Fruit fly (Drosophila melanogaster) whole organism, pupa: ENCODE data around the gene P58IPK.

Source experiments
- CG10348 ChIP-seq: fragments of 200-800 bp; sonication (Bioruptor generic); IDR thresholded peaks from 2 replicates; pipeline ENCODE4 v1.3.6; 2022; ENCODE audit warnings: missing biosample characterization, missing genetic modification characterization
- CG12605 ChIP-seq: fragments of 200-800 bp; sonication (Bioruptor generic); IDR thresholded peaks from 2 replicates; pipeline ENCODE4 v1.3.6; 2022; ENCODE audit warnings: missing biosample characterization, missing genetic modification characterization
- CG13204 ChIP-seq: fragments of 200-800 bp; sonication (Bioruptor generic); optimal IDR thresholded peaks from 2 replicates; lab custom pipeline; 2018; ENCODE audit warnings: missing biosample characterization, mild to moderate bottlenecking, missing genetic modification characterization, moderate library complexity
- CG14655 ChIP-seq: fragments of 200-800 bp; sonication (Bioruptor generic); optimal IDR thresholded peaks from 3 replicates; lab custom pipeline; 2017; ENCODE audit warnings: mild to moderate bottlenecking, missing biosample characterization, missing genetic modification reagents, missing genetic modification characterization
- CG15710 ChIP-seq: fragments of 200-800 bp; sonication (Bioruptor generic); optimal IDR thresholded peaks from 2 replicates; lab custom pipeline; 2018; ENCODE audit warnings: missing biosample characterization, mild to moderate bottlenecking, missing genetic modification characterization, moderate library complexity
- CG17806 ChIP-seq: fragments of 200-800 bp; sonication (Bioruptor generic); optimal IDR thresholded peaks from 2 replicates; lab custom pipeline; 2018; ENCODE audit warnings: missing biosample characterization, mild to moderate bottlenecking, missing genetic modification characterization, moderate library complexity
- CG32121 ChIP-seq: fragments of 200-800 bp; sonication (Bioruptor generic); IDR thresholded peaks from 2 replicates; pipeline ENCODE4 v1.3.6; 2022; ENCODE audit warnings: missing biosample characterization, missing genetic modification characterization
- CG34367 ChIP-seq: fragments of 200-800 bp; sonication (Bioruptor generic); optimal IDR thresholded peaks from 2 replicates; lab custom pipeline; 2018; ENCODE audit warnings: missing biosample characterization, mild to moderate bottlenecking, missing genetic modification characterization
- CG4496 ChIP-seq: fragments of 200-800 bp; sonication (Bioruptor generic); IDR thresholded peaks from 3 replicates; pipeline ENCODE4 v1.3.6; 2022; ENCODE audit warnings: missing biosample characterization, missing genetic modification characterization
- CG8159 ChIP-seq: fragments of 200-800 bp; sonication (Bioruptor generic); optimal IDR thresholded peaks from 3 replicates; lab custom pipeline; 2018; ENCODE audit warnings: missing biosample characterization, mild to moderate bottlenecking, missing genetic modification characterization, moderate library complexity
- CG8301 ChIP-seq: fragments of 200-800 bp; sonication (Bioruptor generic); optimal IDR thresholded peaks from 2 replicates; lab custom pipeline; 2018; ENCODE audit warnings: missing biosample characterization, mild to moderate bottlenecking, missing genetic modification characterization
- CG9948 ChIP-seq: fragments of 200-800 bp; sonication (Bioruptor generic); optimal IDR thresholded peaks from 2 replicates; lab custom pipeline; 2018; ENCODE audit warnings: missing biosample characterization, mild to moderate bottlenecking, missing genetic modification characterization, moderate library complexity
- D1 ChIP-seq: fragments of 200-800 bp; sonication (Bioruptor generic); optimal IDR thresholded peaks from 2 replicates; lab custom pipeline; 2018; ENCODE audit warnings: missing biosample characterization, mild to moderate bottlenecking, missing genetic modification characterization, moderate library complexity
- EcR ChIP-seq: fragments of 200-800 bp; sonication (Bioruptor generic); optimal IDR thresholded peaks from 3 replicates; lab custom pipeline; 2019; ENCODE audit warnings: missing biosample characterization, missing genetic modification characterization, mild to moderate bottlenecking, moderate library complexity, missing genetic modification reagents
- Ets98B ChIP-seq: fragments of 200-800 bp; sonication (Bioruptor generic); IDR thresholded peaks from 2 replicates; pipeline ENCODE4 v1.3.6; 2022; ENCODE audit warnings: missing biosample characterization, missing genetic modification characterization
- Pif1A ChIP-seq: fragments of 200-800 bp; sonication (Bioruptor generic); optimal IDR thresholded peaks from 3 replicates; lab custom pipeline; 2016; ENCODE audit warnings: missing biosample characterization, missing genetic modification characterization
- Pif1B ChIP-seq: fragments of 200-800 bp; sonication (Bioruptor generic); optimal IDR thresholded peaks from 3 replicates; lab custom pipeline; 2016; ENCODE audit warnings: missing biosample characterization, missing genetic modification characterization
- Snoo ChIP-seq: fragments of 200-800 bp; sonication (Bioruptor generic); optimal IDR thresholded peaks from 3 replicates; lab custom pipeline; 2017; ENCODE audit warnings: missing biosample characterization, mild to moderate bottlenecking, missing genetic modification characterization, inconsistent platforms
- fd96Ca ChIP-seq: fragments of 200-800 bp; sonication (Bioruptor generic); IDR thresholded peaks from 3 replicates; pipeline ENCODE4 v1.3.6; 2022; ENCODE audit warnings: missing biosample characterization, missing genetic modification characterization
- gl ChIP-seq: fragments of 200-800 bp; sonication (Bioruptor generic); optimal IDR thresholded peaks from 2 replicates; lab custom pipeline; 2018; ENCODE audit warnings: missing biosample characterization, mild to moderate bottlenecking, missing genetic modification characterization
- rn ChIP-seq: fragments of 200-800 bp; sonication (Bioruptor generic); IDR thresholded peaks from 2 replicates; pipeline ENCODE4 v1.3.6; 2022; ENCODE audit warnings: missing biosample characterization, missing genetic modification characterization

Gene P58IPK

DNA sequence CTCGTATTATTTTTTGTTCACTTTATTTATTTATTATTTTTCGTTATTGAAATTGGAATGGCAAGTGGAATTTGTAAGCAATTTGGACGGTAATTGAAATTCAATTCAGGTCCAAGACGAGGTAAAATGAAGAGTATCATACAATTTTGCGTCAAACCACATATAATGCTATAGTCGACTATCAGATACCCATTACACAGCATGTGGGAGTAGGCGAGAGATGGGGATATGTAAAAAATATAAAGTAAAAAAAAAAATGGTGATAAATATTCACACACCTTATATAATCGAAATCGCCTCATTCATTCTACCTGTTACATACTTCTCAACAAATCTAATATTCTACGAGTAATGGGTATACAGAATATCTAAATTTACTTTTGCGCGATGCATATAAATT, 25.5 kb downstream of the P58IPK start:
- TF ChIP-seq EcR (GFP tag; lab: Kevin White, UChicago) = no peak
- no peak for TF ChIP-seq Ets98B
- TF ChIP-seq CG13204 (GFP tag; lab: Kevin White, UChicago) = no peak
- no peak for TF ChIP-seq CG34367
- no peak for TF ChIP-seq CG8301 (tag; lab: Kevin White, UChicago)
- TF ChIP-seq Pif1A (GFP tag; lab: Kevin White, UChicago) = no peak

DNA sequence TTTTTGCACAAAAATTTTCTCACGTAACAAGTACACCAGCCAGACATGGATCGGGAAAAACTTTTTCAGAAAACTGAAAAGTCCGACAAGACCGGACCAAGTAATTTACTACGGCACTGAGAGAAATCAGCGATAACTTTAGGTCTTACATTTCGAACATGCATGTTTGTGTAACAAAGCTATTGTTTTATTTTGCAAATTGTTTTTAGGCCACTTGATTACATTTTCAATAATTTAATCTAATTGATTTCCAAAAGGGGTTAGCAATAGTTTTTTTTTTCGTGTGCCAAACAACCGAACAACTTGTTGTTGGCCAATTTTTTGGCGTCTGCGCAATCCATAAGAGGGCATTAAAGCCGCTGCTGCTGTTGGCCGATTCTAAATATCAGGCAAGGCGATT, 26.4 kb downstream of the P58IPK start:
- TF ChIP-seq EcR (GFP tag; lab: Kevin White, UChicago) (no peak), CG8159 (tag; lab: Kevin White, UChicago) (peak; percentile 62), rn (peak; percentile 84), Ets98B (peak; percentile 95), D1 (tag; lab: Kevin White, UChicago) (no peak), Pif1A (GFP tag; lab: Kevin White, UChicago) (peak; percentile 92), CG13204 (GFP tag; lab: Kevin White, UChicago) (no peak), CG34367 (peak; percentile 29), CG4496 (GFP tag; lab: Robert Waterston, UW) (peak; percentile 96), CG17806 (tag; lab: Kevin White, UChicago) (peak; percentile 70), Pif1B (GFP tag; lab: Kevin White, UChicago) (peak; percentile 84), CG32121 (GFP tag; lab: Robert Waterston, UW) (peak; percentile 95), Snoo (tag; lab: Kevin White, UChicago) (peak; percentile 84), CG12605 (GFP tag; lab: Robert Waterston, UW) (peak; percentile 90), CG14655 (GFP tag; lab: Kevin White, UChicago) (peak; percentile 83), CG10348 (GFP tag; lab: Robert Waterston, UW) (peak; percentile 65), gl (tag; lab: Kevin White, UChicago) (no peak), CG8301 (tag; lab: Kevin White, UChicago) (peak; percentile 87), fd96Ca (GFP tag; lab: Robert Waterston, UW) (peak; percentile 94), CG9948 (peak; percentile 52), CG15710 (tag; lab: Kevin White, UChicago) (peak; percentile 24)

DNA sequence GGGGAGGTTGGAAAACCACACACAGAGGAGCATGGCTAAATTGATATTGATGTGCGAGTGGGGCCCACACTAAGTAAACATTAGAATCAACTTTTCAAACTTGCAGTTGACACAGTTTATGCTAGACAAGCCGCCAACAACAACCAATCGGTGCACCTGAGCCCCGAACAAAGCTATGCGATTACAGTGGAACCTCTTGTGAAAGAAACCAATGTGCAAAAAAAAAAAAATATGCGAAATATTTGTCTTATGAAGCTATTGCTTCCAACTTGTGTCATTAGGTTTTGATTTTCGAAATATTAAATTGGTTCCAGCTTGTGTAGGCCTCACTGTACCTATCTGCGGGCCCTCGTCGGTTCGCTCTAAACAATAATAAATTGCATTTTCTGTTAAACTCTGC, 31.6 kb downstream of the P58IPK start:
- peak; percentile 35 for TF ChIP-seq CG15710 (tag; lab: Kevin White, UChicago)
- TF ChIP-seq CG13204 (GFP tag; lab: Kevin White, UChicago) = no peak
- peak; percentile 54 for TF ChIP-seq Pif1A (GFP tag; lab: Kevin White, UChicago)
- TF ChIP-seq Snoo (tag; lab: Kevin White, UChicago) = peak; percentile 13
- peak; percentile 56 for TF ChIP-seq CG8159 (tag; lab: Kevin White, UChicago)
- no peak for TF ChIP-seq gl (tag; lab: Kevin White, UChicago)
- no peak for TF ChIP-seq D1 (tag; lab: Kevin White, UChicago)
- peak; percentile 82 for TF ChIP-seq CG8301 (tag; lab: Kevin White, UChicago)
- peak; percentile 81 for TF ChIP-seq rn
- peak; percentile 94 for TF ChIP-seq fd96Ca (GFP tag; lab: Robert Waterston, UW)
- TF ChIP-seq CG17806 (tag; lab: Kevin White, UChicago) = peak; percentile 51
- TF ChIP-seq CG12605 (GFP tag; lab: Robert Waterston, UW) = peak; percentile 86
- TF ChIP-seq Pif1B (GFP tag; lab: Kevin White, UChicago) = peak; percentile 10
- TF ChIP-seq CG9948 = peak; percentile 51
- no peak for TF ChIP-seq CG34367
- TF ChIP-seq CG4496 (GFP tag; lab: Robert Waterston, UW) = peak; percentile 95
- peak; percentile 93 for TF ChIP-seq CG32121 (GFP tag; lab: Robert Waterston, UW)
- TF ChIP-seq CG10348 (GFP tag; lab: Robert Waterston, UW) = peak; percentile 72; the same call in 1 of the 2 replicates
- no peak for TF ChIP-seq EcR (GFP tag; lab: Kevin White, UChicago)
- TF ChIP-seq CG14655 (GFP tag; lab: Kevin White, UChicago) = peak; percentile 77
- peak; percentile 92 for TF ChIP-seq Ets98B
- TF ChIP-seq, all 21 proteins: peak for 16

DNA sequence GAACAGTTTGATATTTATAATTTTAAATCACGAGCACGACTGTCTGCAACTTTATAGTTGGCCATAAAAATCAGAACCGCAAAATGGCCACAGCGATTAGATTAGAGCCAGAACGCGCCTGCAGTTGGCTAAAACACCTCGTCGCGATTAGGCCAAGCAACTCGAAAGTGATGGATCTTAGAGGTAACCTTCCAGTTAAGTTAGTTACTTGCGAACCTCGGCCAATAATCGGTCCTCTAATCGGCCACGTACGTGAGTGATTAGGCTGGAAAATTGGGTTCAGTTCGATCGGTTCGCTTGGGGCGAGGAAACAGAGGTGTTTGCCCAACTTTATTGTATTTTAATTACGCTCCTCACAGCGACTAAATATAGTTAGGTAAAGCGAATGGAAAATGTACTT, 33.5 kb downstream of the P58IPK start:
- TF ChIP-seq fd96Ca (GFP tag; lab: Robert Waterston, UW) = no peak
- no peak for TF ChIP-seq D1 (tag; lab: Kevin White, UChicago)
- no peak for TF ChIP-seq Ets98B

dm6 chr3R:9625443-9625842, 38.7 kb downstream of the P58IPK start:
- TF ChIP-seq EcR (GFP tag; lab: Kevin White, UChicago) = peak; percentile 16
- TF ChIP-seq CG12605 (GFP tag; lab: Robert Waterston, UW) = 0 out of 2 replicates have a peak, but pooled peaks have one; percentile 8
- peak; percentile 24; the same call in 1 of the 2 replicates for TF ChIP-seq CG32121 (GFP tag; lab: Robert Waterston, UW)
- no peak for TF ChIP-seq CG8159 (tag; lab: Kevin White, UChicago)

- TF ChIP-seq EcR (GFP tag; lab: Kevin White, UChicago) (peak; percentile 3), CG8301 (tag; lab: Kevin White, UChicago) (no peak)
Observed at dm6 chr3R:9626266-9626665, 39.5 kb downstream of the P58IPK start.
